Fruit fly (Drosophila melanogaster): ENCODE measurements around the gene fabp.

fabp gene

dm6 chr3R:11568873-11569450 lies 2.1 kb upstream of the fabp start, which contains the start of gene Mrp4 (continued):
- no peak for TF ChIP-seq vnd (GFP tag; IDR thresholded peaks at IDR 0.05; ENCODE audit: partially characterized antibody)
- no peak for TF ChIP-seq trem (tag; optimal IDR thresholded peaks at IDR 0.05)
- TF ChIP-seq bcd (GFP tag; optimal IDR thresholded peaks at IDR 0.05) = no peak
- peak; percentile 40; the same call in 1 of the 2 replicates for TF ChIP-seq amos (GFP tag; IDR thresholded peaks at IDR 0.05; ENCODE audit: partially characterized antibody)
- peak; percentile 29 for TF ChIP-seq CG12391 (tag; optimal IDR thresholded peaks at IDR 0.05)
- TF ChIP-seq CG43689 (GFP tag; IDR thresholded peaks at IDR 0.05) = no peak
- TF ChIP-seq YL-1 (GFP tag; optimal IDR thresholded peaks at IDR 0.05) = no peak
- TF ChIP-seq CG3847 (GFP tag; IDR thresholded peaks at IDR 0.05) = 0 out of 2 replicates have a peak, but pooled peaks have one; percentile 20
- TF ChIP-seq CG42726 (GFP tag; IDR thresholded peaks at IDR 0.05; ENCODE audit: partially characterized antibody) = peak; percentile 14; the same call in 1 of the 2 replicates
- peak; percentile 43; the same call in 1 of the 2 replicates for TF ChIP-seq CG6689 (GFP tag; IDR thresholded peaks at IDR 0.05)
- TF ChIP-seq CG10543 (GFP tag; optimal IDR thresholded peaks at IDR 0.05) = peak; percentile 73
- TF ChIP-seq bowl (GFP tag; IDR thresholded peaks at IDR 0.05) = peak; percentile 62; the same call in 1 of the 2 replicates
- no peak for TF ChIP-seq CG31224 (GFP tag; IDR thresholded peaks at IDR 0.05)
- no peak for TF ChIP-seq emc (GFP tag; optimal IDR thresholded peaks at IDR 0.05)
- TF ChIP-seq Hand (GFP tag; optimal IDR thresholded peaks at IDR 0.05) = peak; percentile 74
- peak; percentile 58 for TF ChIP-seq Fer1 (GFP tag; optimal IDR thresholded peaks at IDR 0.05)
- TF ChIP-seq CG4282 (GFP tag; optimal IDR thresholded peaks at IDR 0.05) = no peak
- TF ChIP-seq btn (GFP tag; optimal IDR thresholded peaks at IDR 0.05) = peak; percentile 40
- TF ChIP-seq CG17385 (GFP tag; optimal IDR thresholded peaks at IDR 0.05) = peak; percentile 81
- TF ChIP-seq repo (GFP tag; optimal IDR thresholded peaks at IDR 0.05) = no peak
- TF ChIP-seq Dbx (GFP tag; IDR thresholded peaks at IDR 0.05) = peak; percentile 76; the same call in 2 of the 3 replicates
- no peak for TF ChIP-seq GATAe (GFP tag; conservative IDR thresholded peaks at IDR 0.05)
- TF ChIP-seq CG15011 (GFP tag; optimal IDR thresholded peaks at IDR 0.05) = no peak
- no peak for TF ChIP-seq CG4404 (GFP tag; IDR thresholded peaks at IDR 0.05)
- no peak for TF ChIP-seq CG18476 (GFP tag; optimal IDR thresholded peaks at IDR 0.05)
- TF ChIP-seq CG2202 (tag; optimal IDR thresholded peaks at IDR 0.05) = peak; percentile 64
- no peak for TF ChIP-seq MBD-R2 (GFP tag; IDR thresholded peaks at IDR 0.05)
- no peak for TF ChIP-seq eyg (GFP tag; optimal IDR thresholded peaks at IDR 0.05)
- no peak for TF ChIP-seq jigr1 (GFP tag; IDR thresholded peaks at IDR 0.05)
- TF ChIP-seq Gsc (GFP tag; IDR thresholded peaks at IDR 0.05) = no peak
- peak; percentile 79 for TF ChIP-seq lbe (GFP tag; optimal IDR thresholded peaks at IDR 0.05)
- TF ChIP-seq ewg (GFP tag; optimal IDR thresholded peaks at IDR 0.05) = no peak
- TF ChIP-seq CG9215 (GFP tag; IDR thresholded peaks at IDR 0.05) = no peak; the same call in 1 of the 2 replicates
- no peak for TF ChIP-seq CG7928 (GFP tag; optimal IDR thresholded peaks at IDR 0.05)
- TF ChIP-seq fu2 (GFP tag; optimal IDR thresholded peaks at IDR 0.05) = no peak
- TF ChIP-seq Myb (GFP tag; optimal IDR thresholded peaks at IDR 0.05) = no peak
- peak; percentile 16; the same call in 1 of the 2 replicates for TF ChIP-seq CG11085 (GFP tag; IDR thresholded peaks at IDR 0.05)
- TF ChIP-seq CG31441 (GFP tag; IDR thresholded peaks at IDR 0.05) = no peak; the same call in 1 of the 2 replicates
- TF ChIP-seq CG18011 (GFP tag; optimal IDR thresholded peaks at IDR 0.05) = no peak
- no peak for TF ChIP-seq CG6654 (GFP tag; optimal IDR thresholded peaks at IDR 0.05)
- TF ChIP-seq CG2116 (GFP tag; optimal IDR thresholded peaks at IDR 0.05) = no peak
- TF ChIP-seq HLHmδ (GFP tag; optimal IDR thresholded peaks at IDR 0.05) = peak; percentile 92
- peak; percentile 34 for TF ChIP-seq CG7556 (GFP tag; optimal IDR thresholded peaks at IDR 0.05)
- no peak for TF ChIP-seq CG12104 (GFP tag; optimal IDR thresholded peaks at IDR 0.05)
- no peak for TF ChIP-seq vfl (GFP tag; optimal IDR thresholded peaks at IDR 0.05)
- peak; percentile 27 for TF ChIP-seq scrt (GFP tag; optimal IDR thresholded peaks at IDR 0.05)
- no peak for TF ChIP-seq pho (GFP tag; optimal IDR thresholded peaks at IDR 0.05)
- no peak for TF ChIP-seq ind (GFP tag; optimal IDR thresholded peaks at IDR 0.05)
- TF ChIP-seq CG7745 (tag; optimal IDR thresholded peaks at IDR 0.05) = no peak
- no peak for TF ChIP-seq CG15073 (GFP tag; optimal IDR thresholded peaks at IDR 0.05)
